Worm (Caenorhabditis elegans): ENCODE results near the gene F55G1.7.

Gene F55G1.7

DNA sequence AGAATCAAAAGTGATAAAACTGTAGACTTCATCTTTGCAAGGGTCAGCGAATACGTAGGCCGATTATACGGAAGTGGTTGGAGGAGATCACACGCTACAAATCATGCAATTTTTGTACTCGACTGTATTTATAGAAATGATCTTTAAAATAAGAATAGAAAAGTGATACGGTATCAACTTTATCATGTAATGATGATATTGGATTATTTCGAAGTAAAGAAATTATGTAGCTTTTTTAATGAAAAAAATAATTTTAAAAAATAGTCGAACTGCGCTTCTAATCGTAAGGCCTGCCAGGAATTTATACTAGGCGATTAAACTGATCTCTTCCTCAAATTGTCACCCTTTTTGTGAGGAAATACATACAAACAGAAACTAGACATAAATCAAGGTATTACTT, 35.8 kb downstream of the F55G1.7 start, which contains the start of gene B0496.11:
Gene B0496.11 (minus strand): TSS at position 101 of the 400 bp plus-strand sequence.
- no peak for TF ChIP-seq crh-2 (tag; optimal IDR thresholded peaks at IDR 0.05)
- TF ChIP-seq ztf-4 (tag; optimal IDR thresholded peaks at IDR 0.05), result no peak
- no peak for TF ChIP-seq peb-1 (tag; optimal IDR thresholded peaks at IDR 0.05)
- no peak for TF ChIP-seq ceh-82 (tag; optimal IDR thresholded peaks at IDR 0.05)
- no peak for TF ChIP-seq sma-9 (GFP tag; optimal IDR thresholded peaks at IDR 0.05)
- no peak for TF ChIP-seq sma-9 (tag; optimal IDR thresholded peaks at IDR 0.05)
- no peak for TF ChIP-seq lin-11 (tag; optimal IDR thresholded peaks at IDR 0.05)
- no peak for TF ChIP-seq sma-3 (GFP tag; optimal IDR thresholded peaks at IDR 0.05)
- TF ChIP-seq ceh-16 (tag; optimal IDR thresholded peaks at IDR 0.05), result no peak
- no peak for TF ChIP-seq skn-1 (tag; optimal IDR thresholded peaks at IDR 0.05)
- TF ChIP-seq snpc-4 (tag; optimal IDR thresholded peaks at IDR 0.05), result no peak
- TF ChIP-seq ZK546.5 (tag; optimal IDR thresholded peaks at IDR 0.05), result no peak
- no peak for TF ChIP-seq elt-1 (tag; optimal IDR thresholded peaks at IDR 0.05)
- no peak for TF ChIP-seq nhr-6 (tag; optimal IDR thresholded peaks at IDR 0.05)
- no peak for TF ChIP-seq Y55F3AM.14 (GFP tag; optimal IDR thresholded peaks at IDR 0.05)
- no peak for TF ChIP-seq C34F6.9 (tag; optimal IDR thresholded peaks at IDR 0.05)

DNA sequence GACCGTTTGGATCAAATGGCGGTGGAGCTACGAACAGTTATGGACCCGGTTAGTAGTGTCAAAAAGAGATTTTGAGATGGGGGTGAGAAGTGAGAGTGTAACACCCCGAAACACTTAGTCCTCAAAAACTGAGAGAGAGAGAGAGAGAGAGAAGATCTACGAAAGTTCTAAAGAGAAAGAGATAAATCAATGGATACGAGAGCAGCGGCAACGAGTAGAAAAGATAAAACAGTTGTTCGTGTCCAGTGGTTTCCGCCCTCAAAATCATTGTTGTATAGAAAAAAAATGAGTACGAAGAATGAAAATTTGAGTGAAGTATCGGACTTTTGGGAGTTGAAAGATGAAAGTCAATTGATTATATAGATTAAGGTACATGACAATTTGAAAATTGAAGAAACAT, 40.6 kb downstream of the F55G1.7 start:
- TF ChIP-seq mab-5 (tag; optimal IDR thresholded peaks at IDR 0.05) (peak; percentile 27), nhr-12 (tag; optimal IDR thresholded peaks at IDR 0.05) (no peak), sma-9 (GFP tag; optimal IDR thresholded peaks at IDR 0.05) (peak; percentile 40), sma-9 (tag; optimal IDR thresholded peaks at IDR 0.05) (no peak), nhr-129 (tag; optimal IDR thresholded peaks at IDR 0.05) (peak; percentile 32), F13H6.1 (tag; optimal IDR thresholded peaks at IDR 0.05) (peak; percentile 37), ceh-16 (tag; optimal IDR thresholded peaks at IDR 0.05) (no peak)

DNA sequence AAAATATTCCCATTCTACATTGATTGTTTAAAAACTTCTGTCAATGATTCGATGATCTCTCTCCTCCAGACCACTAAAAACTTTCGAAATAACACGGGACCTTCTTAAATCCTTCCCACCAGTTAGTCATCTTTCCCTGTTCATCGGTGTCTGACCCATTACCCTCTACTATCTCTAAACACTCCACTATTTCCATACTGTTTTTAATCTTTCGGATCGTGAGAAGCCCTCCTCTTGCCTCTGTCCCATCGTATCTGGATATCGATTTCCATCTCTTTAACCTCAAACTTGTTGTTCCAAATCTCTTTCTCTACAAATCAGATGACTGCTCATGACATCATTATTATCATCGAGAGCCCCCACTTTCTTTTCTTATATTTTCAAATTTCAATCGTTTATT, 41.3 kb downstream of the F55G1.7 start:
- peak; percentile 19 for TF ChIP-seq nhr-129 (tag; optimal IDR thresholded peaks at IDR 0.05)
- peak in 1 of 2 experiments; percentile 8 for TF ChIP-seq lsy-2 (tag; optimal IDR thresholded peaks at IDR 0.05)
- TF ChIP-seq nhr-25 (tag; optimal IDR thresholded peaks at IDR 0.05), result no peak

DNA sequence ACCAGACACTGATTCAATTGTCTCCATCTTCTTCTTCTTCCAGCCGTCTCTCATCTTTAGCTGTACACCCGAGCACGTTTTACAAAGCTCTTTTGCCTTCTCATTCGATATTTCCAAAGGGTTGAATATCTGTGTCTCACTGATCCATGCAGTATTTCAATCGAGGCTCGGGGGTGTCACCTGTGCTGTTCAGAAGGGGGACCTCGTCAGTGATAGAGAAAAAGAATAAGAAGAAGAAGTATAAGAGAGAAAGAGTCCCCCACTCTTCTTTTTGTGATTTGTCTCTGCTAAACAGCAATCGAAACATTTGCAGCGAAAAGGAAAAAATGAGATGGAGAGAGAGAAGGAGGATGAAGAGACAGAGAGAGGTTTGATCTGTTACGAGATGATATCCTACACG, 43.6 kb downstream of the F55G1.7 start:
- no peak for TF ChIP-seq alr-1 (tag; optimal IDR thresholded peaks at IDR 0.05)
- TF ChIP-seq C34F6.9 (tag; optimal IDR thresholded peaks at IDR 0.05), result peak; percentile 7
- no peak for TF ChIP-seq snpc-4 (tag; optimal IDR thresholded peaks at IDR 0.05)
- no peak for TF ChIP-seq ama-1 (optimal IDR thresholded peaks at IDR 0.05)
- TF ChIP-seq F13H6.1 (tag; optimal IDR thresholded peaks at IDR 0.05), result peak; percentile 66
- no peak for TF ChIP-seq lin-13 (GFP tag; optimal IDR thresholded peaks at IDR 0.05)
- TF ChIP-seq sma-3 (GFP tag; optimal IDR thresholded peaks at IDR 0.05), result no peak
- no peak for TF ChIP-seq unc-55 (GFP tag; optimal IDR thresholded peaks at IDR 0.05)
- no peak for TF ChIP-seq lsy-2 (tag; optimal IDR thresholded peaks at IDR 0.05)
- peak; percentile 27 for TF ChIP-seq nhr-129 (tag; optimal IDR thresholded peaks at IDR 0.05)
- TF ChIP-seq nhr-25 (tag; optimal IDR thresholded peaks at IDR 0.05), result no peak
- TF ChIP-seq peb-1 (tag; optimal IDR thresholded peaks at IDR 0.05), result no peak

DNA sequence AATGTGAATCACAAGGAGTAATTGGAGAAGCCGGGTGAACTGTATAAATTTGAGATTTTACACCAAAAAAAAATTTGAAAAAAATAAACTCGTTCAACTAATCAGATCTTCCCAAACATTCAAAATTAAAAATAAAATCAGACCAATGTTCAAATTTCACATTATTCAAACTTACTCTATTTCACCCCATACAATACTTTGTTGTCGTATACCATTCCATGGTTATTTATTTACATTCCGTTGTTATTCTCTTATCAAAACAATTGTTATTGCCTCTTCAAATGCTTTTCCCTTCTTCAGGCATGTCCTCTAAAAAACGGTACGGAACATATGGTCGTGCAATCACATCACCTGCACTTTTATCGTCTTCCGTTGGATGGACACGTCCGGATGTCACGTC, 45.4 kb downstream of the F55G1.7 start, which contains the start of gene unc-82:
Gene unc-82 (plus strand): TSS at position 301 of the 400 bp plus-strand sequence.
- TF ChIP-seq F13H6.1 (tag; optimal IDR thresholded peaks at IDR 0.05), result no peak
- no peak for TF ChIP-seq mab-5 (tag; optimal IDR thresholded peaks at IDR 0.05)
- TF ChIP-seq unc-55 (GFP tag; optimal IDR thresholded peaks at IDR 0.05), result no peak
- no peak for TF ChIP-seq elt-1 (tag; optimal IDR thresholded peaks at IDR 0.05)
- TF ChIP-seq nhr-129 (tag; optimal IDR thresholded peaks at IDR 0.05), result no peak
- no peak for TF ChIP-seq mbf-1 (tag; optimal IDR thresholded peaks at IDR 0.05)
- no peak for TF ChIP-seq egl-27 (tag; optimal IDR thresholded peaks at IDR 0.05)
- TF ChIP-seq skn-1 (tag; optimal IDR thresholded peaks at IDR 0.05), result no peak
- TF ChIP-seq ztf-4 (tag; optimal IDR thresholded peaks at IDR 0.05), result no peak
- TF ChIP-seq ztf-1 (GFP tag; conservative IDR thresholded peaks at IDR 0.05), result no peak
- no peak for TF ChIP-seq ama-1 (optimal IDR thresholded peaks at IDR 0.05)
- no peak for TF ChIP-seq sma-9 (GFP tag; optimal IDR thresholded peaks at IDR 0.05)
- no peak for TF ChIP-seq sma-9 (tag; optimal IDR thresholded peaks at IDR 0.05)
- no peak for TF ChIP-seq gmeb-1 (tag; optimal IDR thresholded peaks at IDR 0.05)
- TF ChIP-seq aly-2 (tag; optimal IDR thresholded peaks at IDR 0.05), result no peak
- TF ChIP-seq unc-62 (GFP tag; optimal IDR thresholded peaks at IDR 0.05), result no peak
- TF ChIP-seq lsy-2 (tag; optimal IDR thresholded peaks at IDR 0.05), result no peak
- no peak for TF ChIP-seq mdl-1 (tag; optimal IDR thresholded peaks at IDR 0.05)
- no peak for TF ChIP-seq snpc-4 (tag; optimal IDR thresholded peaks at IDR 0.05)
- no peak for TF ChIP-seq nhr-23 (tag; optimal IDR thresholded peaks at IDR 0.05)
- no peak for TF ChIP-seq ZK546.5 (tag; optimal IDR thresholded peaks at IDR 0.05)
